Fruit fly (Drosophila melanogaster) whole organism, pupa: ENCODE measurements around the gene Mettl14.

ENCODE experiments used
- CG34367 ChIP-seq: fragments of 200-800 bp; sonication (Bioruptor generic); optimal IDR thresholded peaks from 2 replicates; lab custom pipeline; 2018; ENCODE audit warnings: missing biosample characterization, mild to moderate bottlenecking, missing genetic modification characterization
- EcR ChIP-seq: fragments of 200-800 bp; sonication (Bioruptor generic); optimal IDR thresholded peaks from 3 replicates; lab custom pipeline; 2019; ENCODE audit warnings: missing biosample characterization, missing genetic modification characterization, mild to moderate bottlenecking, moderate library complexity, missing genetic modification reagents

DNA sequence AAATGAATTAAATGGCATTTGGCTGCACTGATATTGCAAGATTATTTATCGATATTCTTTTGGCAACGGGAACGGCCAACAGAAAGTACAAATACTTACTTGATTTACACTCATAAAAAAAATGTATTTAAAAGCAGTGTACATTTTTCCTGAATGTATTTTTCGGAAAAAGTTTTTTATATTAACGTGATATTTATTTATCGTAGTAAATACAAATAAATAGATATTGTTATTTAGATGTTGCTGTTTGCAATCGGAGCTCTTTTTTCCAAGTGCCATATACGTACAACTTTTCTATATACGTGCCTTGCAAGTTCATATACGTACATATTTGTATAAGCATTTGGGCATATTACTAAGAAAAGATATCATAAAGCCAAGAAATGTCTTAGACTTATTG, 43.1 kb downstream of the Mettl14 start:
- TF ChIP-seq EcR (GFP tag; lab: Kevin White, UChicago), result no peak
- TF ChIP-seq CG34367 (tag; lab: Kevin White, UChicago), result no peak
